Fruit fly (Drosophila melanogaster) whole organism, pupa: ENCODE results near the gene CG14258.

Experiments
- CG10348 ChIP-seq: fragments of 200-800 bp; sonication (Bioruptor generic); IDR thresholded peaks from 2 replicates; pipeline ENCODE4 v1.3.6; 2022; ENCODE audit warnings: missing biosample characterization, missing genetic modification characterization
- CG12605 ChIP-seq: fragments of 200-800 bp; sonication (Bioruptor generic); IDR thresholded peaks from 2 replicates; pipeline ENCODE4 v1.3.6; 2022; ENCODE audit warnings: missing biosample characterization, missing genetic modification characterization
- CG13204 ChIP-seq: fragments of 200-800 bp; sonication (Bioruptor generic); optimal IDR thresholded peaks from 2 replicates; lab custom pipeline; 2018; ENCODE audit warnings: missing biosample characterization, mild to moderate bottlenecking, missing genetic modification characterization, moderate library complexity
- CG14655 ChIP-seq: fragments of 200-800 bp; sonication (Bioruptor generic); optimal IDR thresholded peaks from 3 replicates; lab custom pipeline; 2017; ENCODE audit warnings: mild to moderate bottlenecking, missing biosample characterization, missing genetic modification reagents, missing genetic modification characterization
- CG15710 ChIP-seq: fragments of 200-800 bp; sonication (Bioruptor generic); optimal IDR thresholded peaks from 2 replicates; lab custom pipeline; 2018; ENCODE audit warnings: missing biosample characterization, mild to moderate bottlenecking, missing genetic modification characterization, moderate library complexity
- CG17806 ChIP-seq: fragments of 200-800 bp; sonication (Bioruptor generic); optimal IDR thresholded peaks from 2 replicates; lab custom pipeline; 2018; ENCODE audit warnings: missing biosample characterization, mild to moderate bottlenecking, missing genetic modification characterization, moderate library complexity
- CG32121 ChIP-seq: fragments of 200-800 bp; sonication (Bioruptor generic); IDR thresholded peaks from 2 replicates; pipeline ENCODE4 v1.3.6; 2022; ENCODE audit warnings: missing biosample characterization, missing genetic modification characterization
- CG34367 ChIP-seq: fragments of 200-800 bp; sonication (Bioruptor generic); optimal IDR thresholded peaks from 2 replicates; lab custom pipeline; 2018; ENCODE audit warnings: missing biosample characterization, mild to moderate bottlenecking, missing genetic modification characterization
- CG4496 ChIP-seq: fragments of 200-800 bp; sonication (Bioruptor generic); IDR thresholded peaks from 3 replicates; pipeline ENCODE4 v1.3.6; 2022; ENCODE audit warnings: missing biosample characterization, missing genetic modification characterization
- CG8159 ChIP-seq: fragments of 200-800 bp; sonication (Bioruptor generic); optimal IDR thresholded peaks from 3 replicates; lab custom pipeline; 2018; ENCODE audit warnings: missing biosample characterization, mild to moderate bottlenecking, missing genetic modification characterization, moderate library complexity
- CG8301 ChIP-seq: fragments of 200-800 bp; sonication (Bioruptor generic); optimal IDR thresholded peaks from 2 replicates; lab custom pipeline; 2018; ENCODE audit warnings: missing biosample characterization, mild to moderate bottlenecking, missing genetic modification characterization
- CG9948 ChIP-seq: fragments of 200-800 bp; sonication (Bioruptor generic); optimal IDR thresholded peaks from 2 replicates; lab custom pipeline; 2018; ENCODE audit warnings: missing biosample characterization, mild to moderate bottlenecking, missing genetic modification characterization, moderate library complexity
- D1 ChIP-seq: fragments of 200-800 bp; sonication (Bioruptor generic); optimal IDR thresholded peaks from 2 replicates; lab custom pipeline; 2018; ENCODE audit warnings: missing biosample characterization, mild to moderate bottlenecking, missing genetic modification characterization, moderate library complexity
- EcR ChIP-seq: fragments of 200-800 bp; sonication (Bioruptor generic); optimal IDR thresholded peaks from 3 replicates; lab custom pipeline; 2019; ENCODE audit warnings: missing biosample characterization, missing genetic modification characterization, mild to moderate bottlenecking, moderate library complexity, missing genetic modification reagents
- Ets98B ChIP-seq: fragments of 200-800 bp; sonication (Bioruptor generic); IDR thresholded peaks from 2 replicates; pipeline ENCODE4 v1.3.6; 2022; ENCODE audit warnings: missing biosample characterization, missing genetic modification characterization
- Pif1A ChIP-seq: fragments of 200-800 bp; sonication (Bioruptor generic); optimal IDR thresholded peaks from 3 replicates; lab custom pipeline; 2016; ENCODE audit warnings: missing biosample characterization, missing genetic modification characterization
- Pif1B ChIP-seq: fragments of 200-800 bp; sonication (Bioruptor generic); optimal IDR thresholded peaks from 3 replicates; lab custom pipeline; 2016; ENCODE audit warnings: missing biosample characterization, missing genetic modification characterization
- Snoo ChIP-seq: fragments of 200-800 bp; sonication (Bioruptor generic); optimal IDR thresholded peaks from 3 replicates; lab custom pipeline; 2017; ENCODE audit warnings: missing biosample characterization, mild to moderate bottlenecking, missing genetic modification characterization, inconsistent platforms
- fd96Ca ChIP-seq: fragments of 200-800 bp; sonication (Bioruptor generic); IDR thresholded peaks from 3 replicates; pipeline ENCODE4 v1.3.6; 2022; ENCODE audit warnings: missing biosample characterization, missing genetic modification characterization
- gl ChIP-seq: fragments of 200-800 bp; sonication (Bioruptor generic); optimal IDR thresholded peaks from 2 replicates; lab custom pipeline; 2018; ENCODE audit warnings: missing biosample characterization, mild to moderate bottlenecking, missing genetic modification characterization
- rn ChIP-seq: fragments of 200-800 bp; sonication (Bioruptor generic); IDR thresholded peaks from 2 replicates; pipeline ENCODE4 v1.3.6; 2022; ENCODE audit warnings: missing biosample characterization, missing genetic modification characterization

CG14258 gene

dm6 chr3R:27076618-27077017 is 16.3 kb upstream of the CG14258 start:
- TF ChIP-seq CG15710 (tag; lab: Kevin White, UChicago) (no peak), gl (tag; lab: Kevin White, UChicago) (no peak), CG13204 (no peak), fd96Ca (GFP tag; lab: Robert Waterston, UW) (no peak), CG8301 (tag; lab: Kevin White, UChicago) (no peak), CG12605 (GFP tag; lab: Robert Waterston, UW) (no peak), Pif1A (GFP tag; lab: Kevin White, UChicago) (no peak), CG8159 (tag; lab: Kevin White, UChicago) (no peak), Pif1B (GFP tag; lab: Kevin White, UChicago) (no peak), EcR (GFP tag; lab: Kevin White, UChicago) (no peak)

- TF ChIP-seq CG12605 (GFP tag; lab: Robert Waterston, UW) (no peak), CG8159 (tag; lab: Kevin White, UChicago) (no peak), rn (no peak), CG10348 (GFP tag; lab: Robert Waterston, UW) (no peak), EcR (GFP tag; lab: Kevin White, UChicago) (no peak), CG9948 (tag; lab: Kevin White, UChicago) (no peak)
These were observed 10.2 kb upstream of the CG14258 start for dm6 chr3R:27082752-27083151.

DNA sequence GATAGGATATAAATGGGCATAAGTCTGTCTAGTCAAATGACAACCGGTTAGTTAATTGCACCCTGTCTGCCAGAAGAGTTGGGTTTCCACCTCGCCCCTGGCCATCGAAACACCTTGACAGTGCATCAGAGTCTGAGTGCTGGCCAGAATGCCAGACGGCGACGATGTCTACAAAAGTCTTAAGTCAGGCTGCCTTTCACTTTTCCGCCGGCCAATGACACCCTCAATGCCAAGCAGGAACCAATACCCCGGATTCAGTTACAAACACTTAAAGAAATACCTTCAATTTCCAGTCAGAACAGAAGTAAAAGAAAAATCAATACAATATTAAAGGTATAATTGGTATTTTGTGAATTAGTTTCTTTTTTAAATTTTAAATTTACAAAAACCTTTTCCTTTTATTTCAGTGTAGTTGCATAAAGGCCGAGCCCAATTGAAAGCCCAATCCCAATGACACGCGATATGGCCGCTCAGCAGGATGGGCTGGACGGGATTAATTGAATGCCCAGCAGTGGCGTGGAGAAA is 8.4 kb upstream of the CG14258 start:
- TF ChIP-seq CG8301 (tag; lab: Kevin White, UChicago) (peak; percentile 6), CG15710 (tag; lab: Kevin White, UChicago) (no peak), D1 (tag; lab: Kevin White, UChicago) (no peak), CG17806 (tag; lab: Kevin White, UChicago) (peak; percentile 54), CG8159 (tag; lab: Kevin White, UChicago) (peak; percentile 74), fd96Ca (GFP tag; lab: Robert Waterston, UW) (no peak), CG14655 (peak; percentile 42), Snoo (tag; lab: Kevin White, UChicago) (no peak), Pif1A (GFP tag; lab: Kevin White, UChicago) (peak; percentile 62), Pif1B (GFP tag; lab: Kevin White, UChicago) (no peak), CG32121 (GFP tag; lab: Robert Waterston, UW) (peak; percentile 25; the same call in 1 of the 2 replicates), EcR (GFP tag; lab: Kevin White, UChicago) (peak; percentile 91), CG34367 (tag; lab: Kevin White, UChicago) (no peak), CG9948 (tag; lab: Kevin White, UChicago) (peak; percentile 18), CG12605 (GFP tag; lab: Robert Waterston, UW) (peak; percentile 62), gl (tag; lab: Kevin White, UChicago) (peak; percentile 11), CG4496 (GFP tag; lab: Robert Waterston, UW) (peak; percentile 70; the same call in 2 of the 3 replicates), Ets98B (0 out of 2 replicates have a peak, but pooled peaks have one; percentile 10)

DNA sequence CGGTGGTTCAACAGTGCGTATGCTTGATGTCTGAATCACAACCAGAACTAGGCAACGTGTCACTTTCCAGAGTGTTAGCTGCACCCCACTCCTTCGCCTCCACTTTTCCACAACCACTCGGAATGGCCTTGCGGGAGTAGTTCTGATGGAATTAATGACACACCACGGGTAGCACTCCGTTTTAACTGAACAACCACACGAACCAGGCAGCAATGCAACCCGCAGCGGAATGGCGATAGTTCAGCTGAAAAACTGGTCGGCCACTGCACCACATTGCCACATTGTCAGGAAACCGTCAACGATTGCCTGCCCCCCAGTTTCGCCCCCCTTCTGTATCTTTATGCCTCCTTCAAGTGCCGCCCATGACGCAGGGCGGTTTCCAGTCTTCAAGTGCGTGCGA is 5.4 kb upstream of the CG14258 start, which contains the start of gene Cpr97Ea:
Gene Cpr97Ea, minus strand, starts transcription at position 230 of the 400 bp plus-strand sequence.
- TF ChIP-seq EcR (GFP tag; lab: Kevin White, UChicago) = peak; percentile 70
- TF ChIP-seq CG13204 = peak; percentile 53
- no peak for TF ChIP-seq Pif1B (GFP tag; lab: Kevin White, UChicago)
- no peak for TF ChIP-seq CG8159 (tag; lab: Kevin White, UChicago)
- no peak for TF ChIP-seq CG12605 (GFP tag; lab: Robert Waterston, UW)
- TF ChIP-seq CG34367 (tag; lab: Kevin White, UChicago) = no peak

DNA sequence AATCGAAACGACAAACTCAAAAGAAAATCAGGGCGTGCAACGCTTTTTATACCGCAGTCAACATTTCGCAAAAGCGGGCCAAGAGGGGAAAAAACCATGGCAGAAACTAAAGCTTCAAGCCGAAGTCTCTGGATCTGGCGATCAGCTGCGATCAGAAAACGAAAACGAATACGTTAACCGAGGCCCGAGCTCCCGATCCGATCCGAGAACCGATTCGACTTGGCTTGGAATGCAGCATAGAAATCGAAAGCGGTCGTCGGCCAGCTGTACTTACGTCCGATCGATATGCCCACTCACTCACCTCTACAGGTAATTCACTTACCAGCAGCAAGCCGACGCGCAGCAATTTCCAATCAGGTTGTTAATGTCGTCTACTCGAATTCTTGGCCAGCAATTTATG is 1.8 kb upstream of the CG14258 start, which contains the start of gene Cpr97Eb:
Gene Cpr97Eb, minus strand, starts transcription at position 25 of the 400 bp plus-strand sequence.
- TF ChIP-seq fd96Ca (GFP tag; lab: Robert Waterston, UW) = no peak
- no peak for TF ChIP-seq CG12605 (GFP tag; lab: Robert Waterston, UW)
- 0 out of 2 replicates have a peak, but pooled peaks have one; percentile 24 for TF ChIP-seq Ets98B
- 0 out of 2 replicates have a peak, but pooled peaks have one; percentile 40 for TF ChIP-seq CG32121 (GFP tag; lab: Robert Waterston, UW)
- TF ChIP-seq EcR (GFP tag; lab: Kevin White, UChicago) = peak; percentile 44
- no peak for TF ChIP-seq rn
- TF ChIP-seq CG8159 (tag; lab: Kevin White, UChicago) = no peak
- TF ChIP-seq CG4496 (GFP tag; lab: Robert Waterston, UW) = peak; percentile 15; the same call in 1 of the 3 replicates
- TF ChIP-seq CG13204 = no peak
- no peak for TF ChIP-seq CG15710 (tag; lab: Kevin White, UChicago)
- TF ChIP-seq CG8301 (tag; lab: Kevin White, UChicago) = no peak
- TF ChIP-seq Snoo (tag; lab: Kevin White, UChicago) = no peak
- no peak for TF ChIP-seq CG34367 (tag; lab: Kevin White, UChicago)
- TF ChIP-seq Pif1B (GFP tag; lab: Kevin White, UChicago) = no peak
- no peak for TF ChIP-seq D1 (tag; lab: Kevin White, UChicago)
- TF ChIP-seq Pif1A (GFP tag; lab: Kevin White, UChicago) = no peak

DNA sequence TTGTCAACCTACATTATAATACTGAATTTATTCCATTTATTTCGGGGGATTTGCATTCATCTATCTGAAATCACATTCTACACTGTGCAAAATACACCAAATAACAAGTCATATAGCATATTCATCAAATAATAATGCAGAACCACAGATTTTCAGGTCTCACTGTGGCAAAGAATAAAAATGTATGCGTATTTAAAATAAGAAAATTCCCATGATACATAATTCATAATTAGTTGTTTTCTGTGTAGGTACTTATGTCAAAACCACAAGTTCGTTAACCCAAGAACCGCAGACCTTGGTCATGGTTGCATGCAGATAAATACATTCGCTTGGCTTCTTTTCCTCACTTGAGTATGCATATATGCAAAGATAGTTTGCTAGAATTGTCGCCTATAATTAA is 680 bp upstream of the CG14258 start:
- TF ChIP-seq gl (tag; lab: Kevin White, UChicago) = no peak
- TF ChIP-seq Pif1B (GFP tag; lab: Kevin White, UChicago) = no peak
- no peak for TF ChIP-seq fd96Ca (GFP tag; lab: Robert Waterston, UW)
- peak; percentile 34 for TF ChIP-seq CG34367 (tag; lab: Kevin White, UChicago)
- peak; percentile 80 for TF ChIP-seq CG4496 (GFP tag; lab: Robert Waterston, UW)
- TF ChIP-seq CG10348 (GFP tag; lab: Robert Waterston, UW) = no peak
- TF ChIP-seq CG15710 (tag; lab: Kevin White, UChicago) = peak; percentile 34
- TF ChIP-seq Ets98B = no peak
- TF ChIP-seq Snoo (tag; lab: Kevin White, UChicago) = no peak
- TF ChIP-seq CG17806 (tag; lab: Kevin White, UChicago) = peak; percentile 36
- TF ChIP-seq CG12605 (GFP tag; lab: Robert Waterston, UW) = no peak
- TF ChIP-seq Pif1A (GFP tag; lab: Kevin White, UChicago) = peak; percentile 34
- peak; percentile 72 for TF ChIP-seq EcR (GFP tag; lab: Kevin White, UChicago)
- TF ChIP-seq CG13204 = no peak
- no peak for TF ChIP-seq rn
- peak; percentile 40; the same call in 1 of the 2 replicates for TF ChIP-seq CG32121 (GFP tag; lab: Robert Waterston, UW)
- TF ChIP-seq CG8301 (tag; lab: Kevin White, UChicago) = peak; percentile 31
- TF ChIP-seq CG14655 = peak; percentile 34
- TF ChIP-seq CG8159 (tag; lab: Kevin White, UChicago) = peak; percentile 50
- peak; percentile 50 for TF ChIP-seq CG9948 (tag; lab: Kevin White, UChicago)
- no peak for TF ChIP-seq D1 (tag; lab: Kevin White, UChicago)
